Fruit fly (Drosophila melanogaster) Kc167 (cell line): ENCODE data around the gene HIP.
"Not testable (repeated sequence)": the region's sequence is repeated elsewhere in the genome, so short reads cannot be mapped to it uniquely, and the experiment has no call there.

Experiments used
- Sin3A ChIP-seq: fragments of >200 bp; optimal IDR thresholded peaks from 2 replicates; lab custom pipeline; 2018; ENCODE audit warnings: missing external identifiers
- h ChIP-seq: fragments of >200 bp; optimal IDR thresholded peaks from 3 replicates; lab custom pipeline; 2018; ENCODE audit warnings: missing external identifiers

- not testable (repeated sequence) for TF ChIP-seq h, Sin3A (lab: Kevin White, UChicago)
Measured at dm6 chrX:3798919-3799318, at the start of gene HIP.
